Worm (Caenorhabditis elegans) whole organism, early embryonic: ENCODE results near the gene marc-1.

Experiments
- B0310.2 ChIP-seq: sonication (generic microtip); optimal IDR thresholded peaks from 2 replicates; lab custom pipeline; 2016; ENCODE audit warnings: mild to moderate bottlenecking, missing genetic modification characterization, missing compliant biosample characterization
- F13C5.2 ChIP-seq: sonication (generic microtip); optimal IDR thresholded peaks from 2 replicates; lab custom pipeline; 2017; ENCODE audit warnings: mild to moderate bottlenecking, missing genetic modification characterization, inconsistent platforms, missing compliant biosample characterization
- aly-1 ChIP-seq: sonication (generic microtip); optimal IDR thresholded peaks from 2 replicates; lab custom pipeline; 2016; ENCODE audit warnings: missing genetic modification characterization, missing compliant biosample characterization
- ama-1 ChIP-seq: fragments of 150-350 bp; optimal IDR thresholded peaks from 2 replicates; lab custom pipeline; 2014
- ceh-13 ChIP-seq: fragments of 200-800 bp; sonication (Bioruptor generic); optimal IDR thresholded peaks from 2 replicates; lab custom pipeline; 2018; ENCODE audit warnings: mild to moderate bottlenecking, missing genetic modification characterization, missing compliant biosample characterization
- ceh-36 ChIP-seq: sonication (generic microtip); optimal IDR thresholded peaks from 2 replicates; lab custom pipeline; 2016; ENCODE audit warnings: missing genetic modification characterization, inconsistent platforms, missing compliant biosample characterization
- ets-7 ChIP-seq: sonication (generic microtip); optimal IDR thresholded peaks from 2 replicates; lab custom pipeline; 2016; ENCODE audit warnings: missing genotype, missing genetic modification characterization, missing compliant biosample characterization
- flt-1 ChIP-seq: fragments of 200-800 bp; sonication (Bioruptor generic); IDR thresholded peaks from 2 replicates; pipeline ENCODE4 v1.3.6; 2022; ENCODE audit warnings: missing genetic modification characterization, missing compliant biosample characterization
- hmbx-1 ChIP-seq: sonication (generic microtip); optimal IDR thresholded peaks from 2 replicates; lab custom pipeline; 2016; ENCODE audit warnings: mild to moderate bottlenecking, missing genetic modification characterization, missing compliant biosample characterization
- hmg-4 ChIP-seq: fragments of 200-800 bp; sonication (Bioruptor generic); optimal IDR thresholded peaks from 2 replicates; lab custom pipeline; 2018; ENCODE audit warnings: mild to moderate bottlenecking, missing genetic modification characterization, missing compliant biosample characterization
- hnd-1 ChIP-seq: sonication (generic microtip); optimal IDR thresholded peaks from 2 replicates; lab custom pipeline; 2016; ENCODE audit warnings: missing genetic modification characterization, missing compliant biosample characterization
- pes-1 ChIP-seq: fragments of 200-800 bp; sonication (Bioruptor generic); IDR thresholded peaks from 2 replicates; pipeline ENCODE4 v1.3.6; 2022; ENCODE audit warnings: missing genetic modification reagents, missing genetic modification characterization, missing compliant biosample characterization
- scrt-1 ChIP-seq: fragments of 200-800 bp; sonication (Bioruptor generic); IDR thresholded peaks from 2 replicates; pipeline ENCODE4 v1.3.6; 2022; ENCODE audit warnings: missing genetic modification characterization, missing compliant biosample characterization
- sea-1 ChIP-seq: fragments of 200-800 bp; sonication (Bioruptor generic); conservative IDR thresholded peaks from 2 replicates; pipeline ENCODE4 v1.3.6; 2022; ENCODE audit warnings: missing genetic modification characterization, missing compliant biosample characterization
- tbx-11 ChIP-seq: fragments of 200-800 bp; sonication (Bioruptor generic); IDR thresholded peaks from 2 replicates; pipeline ENCODE4 v1.3.6; 2022; ENCODE audit warnings: missing genetic modification characterization, missing compliant biosample characterization
- tbx-37 ChIP-seq: fragments of 200-800 bp; sonication (Bioruptor generic); conservative IDR thresholded peaks from 2 replicates; pipeline ENCODE4 v1.3.6; 2022; ENCODE audit warnings: missing genetic modification reagents, missing genetic modification characterization, missing compliant biosample characterization
- tra-4 ChIP-seq: sonication (generic microtip); optimal IDR thresholded peaks from 2 replicates; lab custom pipeline; 2017; ENCODE audit warnings: missing genetic modification characterization, missing compliant biosample characterization

The marc-1 gene

ce11 chrV:9730743-9731706 lies 8.5 kb upstream of the marc-1 start:
- 0 out of 2 replicates have a peak, but pooled peaks have one; percentile 13 for TF ChIP-seq tbx-37
- TF ChIP-seq pes-1 (GFP tag; lab: Robert Waterston, UW), result no peak
- peak; percentile 49; the same call in 1 of the 2 replicates for TF ChIP-seq sea-1 (GFP tag; lab: Robert Waterston, UW)
- TF ChIP-seq ceh-13 (GFP tag; lab: Kevin White, UChicago), result no peak
- no peak for TF ChIP-seq ceh-36 (tag; lab: Kevin White, UChicago)
- TF ChIP-seq tbx-11 (GFP tag; lab: Robert Waterston, UW), result no peak
- no peak for TF ChIP-seq tra-4 (tag; lab: Kevin White, UChicago)
- TF ChIP-seq hmg-4 (GFP tag; lab: Kevin White, UChicago), result peak; percentile 87
- TF ChIP-seq hmbx-1, result no peak
- peak; percentile 46 for TF ChIP-seq F13C5.2 (tag; lab: Kevin White, UChicago)
- TF ChIP-seq hnd-1, result no peak
- no peak for TF ChIP-seq scrt-1 (GFP tag; lab: Robert Waterston, UW)
- peak; percentile 42; the same call in 1 of the 2 replicates for TF ChIP-seq flt-1 (GFP tag; lab: Robert Waterston, UW)
- TF ChIP-seq ama-1 (lab: Kevin White, UChicago), result peak; percentile 81
- TF ChIP-seq B0310.2 (tag; lab: Kevin White, UChicago), result peak; percentile 70
- no peak for TF ChIP-seq aly-1 (tag; lab: Kevin White, UChicago)
- peak; percentile 16 for TF ChIP-seq ets-7 (tag; lab: Kevin White, UChicago)

- TF ChIP-seq tbx-11 (GFP tag; lab: Robert Waterston, UW) (no peak), hnd-1 (no peak), aly-1 (tag; lab: Kevin White, UChicago) (no peak), ceh-13 (GFP tag; lab: Kevin White, UChicago) (no peak), tbx-37 (no peak), ceh-36 (tag; lab: Kevin White, UChicago) (no peak), F13C5.2 (tag; lab: Kevin White, UChicago) (no peak), tra-4 (tag; lab: Kevin White, UChicago) (no peak), flt-1 (GFP tag; lab: Robert Waterston, UW) (no peak)
These were observed 7.7 kb upstream of the marc-1 start for ce11 chrV:9731852-9732251.

DNA sequence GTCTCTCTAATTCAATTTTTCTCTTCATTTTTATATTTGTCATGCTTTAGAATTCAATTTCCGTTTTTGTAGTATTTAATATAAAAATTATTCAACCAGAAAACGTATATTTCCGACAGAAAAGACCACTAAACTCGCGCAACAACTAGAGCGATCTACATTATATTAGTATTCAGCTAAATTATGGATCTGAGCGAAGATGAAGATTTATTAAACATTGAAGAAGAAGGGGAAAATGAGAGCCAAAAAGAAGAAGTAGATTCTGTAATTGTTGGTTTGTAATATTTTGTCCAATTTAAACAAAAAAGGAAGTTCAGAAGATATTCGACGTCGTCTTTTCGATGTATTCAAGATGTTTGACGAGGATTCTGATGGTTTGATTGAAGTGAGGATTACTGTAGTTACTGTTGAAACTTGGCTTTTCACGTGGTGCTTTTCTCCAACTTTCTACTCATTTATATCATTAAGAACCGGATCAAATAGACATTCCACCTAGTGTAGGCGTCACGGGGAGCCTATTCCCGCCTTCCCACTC lies 5.5 kb upstream of the marc-1 start, which contains the start of gene cal-7:
Gene cal-7 (plus strand): TSS at position 184 of the 535 bp plus-strand sequence.
- TF ChIP-seq ceh-36 (tag; lab: Kevin White, UChicago) (no peak), ama-1 (lab: Kevin White, UChicago) (no peak), sea-1 (GFP tag; lab: Robert Waterston, UW) (no peak), hnd-1 (no peak), scrt-1 (GFP tag; lab: Robert Waterston, UW) (no peak), aly-1 (tag; lab: Kevin White, UChicago) (no peak), tbx-37 (no peak), tbx-11 (GFP tag; lab: Robert Waterston, UW) (no peak), pes-1 (GFP tag; lab: Robert Waterston, UW) (no peak), B0310.2 (tag; lab: Kevin White, UChicago) (no peak), hmg-4 (GFP tag; lab: Kevin White, UChicago) (no peak), tra-4 (tag; lab: Kevin White, UChicago) (no peak), F13C5.2 (tag; lab: Kevin White, UChicago) (no peak), flt-1 (GFP tag; lab: Robert Waterston, UW) (no peak), ceh-13 (GFP tag; lab: Kevin White, UChicago) (no peak), hmbx-1 (no peak)

DNA sequence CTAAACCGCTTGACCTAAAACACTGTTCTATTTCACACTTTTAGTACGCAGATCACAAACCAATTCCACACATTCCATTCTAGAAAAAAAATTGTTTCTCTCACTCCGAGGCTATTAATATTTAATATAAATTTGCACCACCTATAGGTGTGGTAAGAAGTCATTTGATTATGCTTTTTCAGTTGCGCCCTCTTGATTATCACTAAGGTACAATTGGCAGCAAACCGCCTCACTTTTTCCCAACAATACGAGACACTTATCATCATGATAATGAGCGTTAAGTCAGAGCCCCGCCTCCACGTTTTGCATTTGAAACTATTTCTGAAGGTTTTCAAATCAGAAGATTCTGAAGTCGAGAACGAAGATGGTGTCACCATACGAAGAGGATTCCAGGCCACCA lies 2.2 kb upstream of the marc-1 start, which contains the start of gene aqp-4:
Gene aqp-4 (plus strand): TSS at position 270 of the 400 bp plus-strand sequence.
- TF ChIP-seq ceh-36 (tag; lab: Kevin White, UChicago) (no peak), scrt-1 (GFP tag; lab: Robert Waterston, UW) (no peak), F13C5.2 (tag; lab: Kevin White, UChicago) (no peak)

ce11 chrV:9738077-9738705 lies 1.3 kb upstream of the marc-1 start:
- TF ChIP-seq ama-1 (lab: Kevin White, UChicago) (no peak), scrt-1 (GFP tag; lab: Robert Waterston, UW) (no peak), tbx-37 (no peak), ceh-36 (tag; lab: Kevin White, UChicago) (no peak), sea-1 (GFP tag; lab: Robert Waterston, UW) (no peak), hmg-4 (GFP tag; lab: Kevin White, UChicago) (no peak), tbx-11 (GFP tag; lab: Robert Waterston, UW) (no peak), ceh-13 (GFP tag; lab: Kevin White, UChicago) (no peak)

DNA sequence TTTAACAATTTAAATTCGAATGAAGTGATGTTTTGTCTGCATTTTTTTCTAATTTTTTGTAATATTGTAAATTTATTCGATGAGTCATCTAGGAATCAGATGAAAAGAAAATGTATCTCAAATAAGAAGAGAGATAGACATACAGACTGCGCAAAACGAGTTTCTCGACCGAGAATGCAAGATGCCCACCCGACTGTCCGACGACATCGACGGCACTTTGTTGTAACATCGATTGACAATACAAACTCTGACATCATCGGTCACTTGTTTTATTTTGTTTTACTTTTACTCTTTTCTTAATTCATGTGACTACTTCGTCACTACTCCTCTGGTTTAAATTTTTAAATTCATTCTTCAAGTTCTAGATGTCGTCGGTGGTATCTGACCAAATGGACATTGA lies 1.4 kb downstream of the marc-1 start, which contains the start of gene sta-2:
Gene sta-2 (plus strand): TSS at position 349 of the 400 bp plus-strand sequence.
- no peak for TF ChIP-seq ets-7 (tag; lab: Kevin White, UChicago)

- TF ChIP-seq hnd-1 (no peak), F13C5.2 (tag; lab: Kevin White, UChicago) (no peak), tbx-11 (GFP tag; lab: Robert Waterston, UW) (no peak), hmg-4 (GFP tag; lab: Kevin White, UChicago) (no peak), B0310.2 (tag; lab: Kevin White, UChicago) (no peak), ceh-36 (tag; lab: Kevin White, UChicago) (no peak), ama-1 (lab: Kevin White, UChicago) (no peak), scrt-1 (GFP tag; lab: Robert Waterston, UW) (no peak), tbx-37 (no peak), hmbx-1 (no peak), sea-1 (GFP tag; lab: Robert Waterston, UW) (no peak), flt-1 (GFP tag; lab: Robert Waterston, UW) (no peak), aly-1 (tag; lab: Kevin White, UChicago) (no peak), ets-7 (tag; lab: Kevin White, UChicago) (no peak), ceh-13 (GFP tag; lab: Kevin White, UChicago) (no peak), pes-1 (GFP tag; lab: Robert Waterston, UW) (no peak), tra-4 (tag; lab: Kevin White, UChicago) (no peak)
These were observed 5.4 kb downstream of the marc-1 start, which contains the start of gene F58E6.13 for ce11 chrV:9744934-9745333. Gene F58E6.13, plus strand, starts transcription at chrV:9745234.
